Fruit fly (Drosophila melanogaster) whole organism, wandering third instar larva: Measurements from ENCODE around the gene Pif1A.

Experiments
- Abd-B ChIP-seq: fragments of >200 bp; optimal IDR thresholded peaks from 2 replicates; lab custom pipeline; 2017; ENCODE audit warnings: missing biosample characterization, missing genetic modification characterization
- CrebA ChIP-seq: fragments of 200-800 bp; sonication (Bioruptor generic); optimal IDR thresholded peaks from 2 replicates; lab custom pipeline; 2016; ENCODE audit warnings: missing biosample characterization, mild to moderate bottlenecking, missing genetic modification characterization, borderline replicate concordance
- Dfd ChIP-seq: fragments of >200 bp; optimal IDR thresholded peaks from 2 replicates; lab custom pipeline; 2017; ENCODE audit warnings: missing biosample characterization, missing genetic modification characterization
- GATAd ChIP-seq: sonication (Bioruptor generic); optimal IDR thresholded peaks from 2 replicates; lab custom pipeline; 2016; ENCODE audit warnings: missing biosample characterization, missing genetic modification characterization
- Hr78 ChIP-seq: fragments of >200 bp; optimal IDR thresholded peaks from 2 replicates; lab custom pipeline; 2017; ENCODE audit warnings: missing biosample characterization, missing genetic modification characterization
- Myc ChIP-seq: fragments of >200 bp; optimal IDR thresholded peaks from 2 replicates; lab custom pipeline; 2017
- br ChIP-seq: fragments of 200-800 bp; sonication (Bioruptor generic); optimal IDR thresholded peaks from 2 replicates; lab custom pipeline; 2016; ENCODE audit warnings: missing biosample characterization, missing genetic modification characterization
- dmrt93B ChIP-seq: fragments of 200-800 bp; sonication (Bioruptor generic); optimal IDR thresholded peaks from 2 replicates; lab custom pipeline; 2018; ENCODE audit warnings: missing biosample characterization, mild to moderate bottlenecking, missing genetic modification characterization
- fru ChIP-seq: fragments of 200-800 bp; sonication (Bioruptor generic); optimal IDR thresholded peaks from 3 replicates; lab custom pipeline; 2016; ENCODE audit warnings: missing biosample characterization, mild to moderate bottlenecking, missing genetic modification characterization
- lola ChIP-seq: fragments of >200 bp; optimal IDR thresholded peaks from 2 replicates; lab custom pipeline; 2017; ENCODE audit warnings: missing biosample characterization, missing genetic modification characterization
- rgr ChIP-seq: fragments of 200-800 bp; sonication (Bioruptor generic); optimal IDR thresholded peaks from 3 replicates; lab custom pipeline; 2016; ENCODE audit warnings: missing biosample characterization, mild to moderate bottlenecking, missing genetic modification characterization
- tai ChIP-seq: sonication (Bioruptor generic); optimal IDR thresholded peaks from 2 replicates; lab custom pipeline; 2016; ENCODE audit warnings: missing biosample characterization, missing genetic modification characterization

- TF ChIP-seq Myc (lab: Kevin White, UChicago) (no peak), fru (GFP tag; lab: Kevin White, UChicago) (no peak), Abd-B (no peak), tai (GFP tag; lab: Kevin White, UChicago) (no peak), dmrt93B (GFP tag; lab: Kevin White, UChicago) (no peak), br (no peak), CrebA (no peak), GATAd (GFP tag; lab: Kevin White, UChicago) (no peak), rgr (GFP tag; lab: Kevin White, UChicago) (no peak), Dfd (GFP tag; lab: Kevin White, UChicago) (no peak), lola (GFP tag; lab: Kevin White, UChicago) (no peak), Hr78 (no peak)
Observed at dm6 chr3R:8809712-8810111, 8.7 kb upstream of the Pif1A start.
